Fruit fly (Drosophila melanogaster): ENCODE measurements around the gene Patj.
A peak's percentile ranks its signal among the peaks of the same experiment; 100 is the strongest.

Gene Patj

DNA sequence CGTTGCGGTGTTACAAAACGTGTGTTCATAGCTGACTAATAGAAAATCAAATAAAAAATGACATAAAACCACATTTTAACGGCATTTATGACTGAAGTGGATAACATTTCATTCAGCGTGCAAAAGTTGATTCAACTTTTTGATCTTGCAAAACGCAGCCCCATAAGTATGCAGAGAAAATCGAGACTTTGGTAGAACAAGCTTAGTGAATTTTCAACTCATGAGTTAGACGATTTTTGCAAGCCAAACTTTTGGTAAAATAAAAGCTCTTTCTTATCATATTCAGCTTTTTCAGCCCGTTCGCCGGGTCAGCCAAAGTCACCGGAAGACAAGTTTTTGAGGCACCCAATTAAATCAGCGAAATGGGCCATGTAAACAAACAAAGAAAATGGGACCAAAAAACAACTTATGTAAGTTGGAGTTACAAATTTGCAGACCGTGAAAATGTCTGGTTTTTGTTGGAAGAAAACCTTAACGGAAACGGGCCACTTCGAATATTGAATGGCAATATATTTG, 33.2 kb downstream of the Patj start, which contains the start of gene Cpr62Ba:
Gene Cpr62Ba (minus strand): TSS at position 31 of the 516 bp plus-strand sequence.
- TF ChIP-seq CG17806 (tag; optimal IDR thresholded peaks at IDR 0.05) (no peak), EcR (GFP tag; optimal IDR thresholded peaks at IDR 0.05) (peak; percentile 26)

DNA sequence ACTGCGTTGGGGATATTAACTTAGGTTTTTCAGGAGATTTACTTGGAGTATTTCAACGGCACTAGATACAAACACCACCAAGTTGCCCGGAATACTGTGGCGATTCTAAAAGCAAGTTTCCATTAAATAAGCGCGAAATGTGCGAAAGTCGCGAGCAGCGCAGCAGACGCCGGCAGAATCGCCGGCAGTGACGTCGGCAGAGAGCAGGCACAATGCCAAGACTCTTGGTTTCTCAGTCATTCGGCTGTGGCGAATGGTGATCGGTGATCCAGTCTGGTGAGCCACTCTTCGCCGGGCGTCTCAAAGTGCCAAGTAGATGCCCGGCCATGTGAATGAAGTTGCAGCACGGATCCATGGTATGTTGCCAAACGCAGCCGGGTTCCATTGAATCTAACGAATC, 36.5 kb downstream of the Patj start, which contains the start of gene Cpr62Bb:
Gene Cpr62Bb (minus strand): TSS at position 101 of the 400 bp plus-strand sequence.
- TF ChIP-seq CG8301 (tag; optimal IDR thresholded peaks at IDR 0.05), result no peak
- no peak for TF ChIP-seq CG12605 (GFP tag; IDR thresholded peaks at IDR 0.05)
- TF ChIP-seq CG34367 (tag; optimal IDR thresholded peaks at IDR 0.05), result no peak
- TF ChIP-seq CG17806 (tag; optimal IDR thresholded peaks at IDR 0.05), result no peak
- no peak for TF ChIP-seq Pif1A (GFP tag; optimal IDR thresholded peaks at IDR 0.05)
- TF ChIP-seq CG32121 (GFP tag; IDR thresholded peaks at IDR 0.05), result no peak
- no peak for TF ChIP-seq CG14655 (GFP tag; optimal IDR thresholded peaks at IDR 0.05)
- TF ChIP-seq CG15710 (tag; optimal IDR thresholded peaks at IDR 0.05), result no peak
- no peak for TF ChIP-seq CG10348 (GFP tag; IDR thresholded peaks at IDR 0.05)
- TF ChIP-seq fd96Ca (GFP tag; IDR thresholded peaks at IDR 0.05), result no peak
- no peak for TF ChIP-seq D1 (tag; optimal IDR thresholded peaks at IDR 0.05)
- no peak for TF ChIP-seq Ets98B (GFP tag; IDR thresholded peaks at IDR 0.05)
- no peak for TF ChIP-seq EcR (GFP tag; optimal IDR thresholded peaks at IDR 0.05)
- TF ChIP-seq CG13204 (GFP tag; optimal IDR thresholded peaks at IDR 0.05), result no peak
- no peak for TF ChIP-seq gl (tag; optimal IDR thresholded peaks at IDR 0.05)
- TF ChIP-seq Pif1B (GFP tag; optimal IDR thresholded peaks at IDR 0.05), result no peak
- TF ChIP-seq rn (GFP tag; IDR thresholded peaks at IDR 0.05), result no peak
- TF ChIP-seq Snoo (tag; optimal IDR thresholded peaks at IDR 0.05), result no peak
- no peak for TF ChIP-seq CG4496 (GFP tag; IDR thresholded peaks at IDR 0.05)
- TF ChIP-seq CG8159 (tag; optimal IDR thresholded peaks at IDR 0.05), result no peak

dm6 chr3L:1841984-1842383, 43.4 kb downstream of the Patj start, which contains the start of gene Cpr62Bc:
Gene Cpr62Bc (minus strand): TSS chr3L:1842084.
- TF ChIP-seq CG15710 (tag; optimal IDR thresholded peaks at IDR 0.05) (no peak), CG32121 (GFP tag; IDR thresholded peaks at IDR 0.05) (no peak), Ets98B (GFP tag; IDR thresholded peaks at IDR 0.05) (no peak), gl (tag; optimal IDR thresholded peaks at IDR 0.05) (peak; percentile 12), rn (GFP tag; IDR thresholded peaks at IDR 0.05) (no peak)

- TF ChIP-seq CG9948 (tag; optimal IDR thresholded peaks at IDR 0.05) (no peak), CG34367 (tag; optimal IDR thresholded peaks at IDR 0.05) (no peak), CG12605 (GFP tag; IDR thresholded peaks at IDR 0.05) (peak; percentile 32; the same call in 1 of the 2 replicates), CG8159 (tag; optimal IDR thresholded peaks at IDR 0.05) (no peak), Ets98B (GFP tag; IDR thresholded peaks at IDR 0.05) (peak; percentile 88), CG15710 (tag; optimal IDR thresholded peaks at IDR 0.05) (no peak), CG32121 (GFP tag; IDR thresholded peaks at IDR 0.05) (peak; percentile 89), rn (GFP tag; IDR thresholded peaks at IDR 0.05) (peak; percentile 59; the same call in 1 of the 2 replicates), fd96Ca (GFP tag; IDR thresholded peaks at IDR 0.05) (peak; percentile 86), CG4496 (GFP tag; IDR thresholded peaks at IDR 0.05) (peak; percentile 86), Snoo (tag; optimal IDR thresholded peaks at IDR 0.05) (no peak), CG14655 (GFP tag; optimal IDR thresholded peaks at IDR 0.05) (peak; percentile 47), D1 (tag; optimal IDR thresholded peaks at IDR 0.05) (no peak), Pif1B (GFP tag; optimal IDR thresholded peaks at IDR 0.05) (no peak), EcR (GFP tag; optimal IDR thresholded peaks at IDR 0.05) (no peak), Pif1A (GFP tag; optimal IDR thresholded peaks at IDR 0.05) (no peak), gl (tag; optimal IDR thresholded peaks at IDR 0.05) (no peak), CG10348 (GFP tag; IDR thresholded peaks at IDR 0.05) (0 out of 2 replicates have a peak, but pooled peaks have one; percentile 36), CG13204 (GFP tag; optimal IDR thresholded peaks at IDR 0.05) (no peak), CG17806 (tag; optimal IDR thresholded peaks at IDR 0.05) (no peak), CG8301 (tag; optimal IDR thresholded peaks at IDR 0.05) (peak; percentile 57)
Observed at dm6 chr3L:1844600-1844999, 46.0 kb downstream of the Patj start.

DNA sequence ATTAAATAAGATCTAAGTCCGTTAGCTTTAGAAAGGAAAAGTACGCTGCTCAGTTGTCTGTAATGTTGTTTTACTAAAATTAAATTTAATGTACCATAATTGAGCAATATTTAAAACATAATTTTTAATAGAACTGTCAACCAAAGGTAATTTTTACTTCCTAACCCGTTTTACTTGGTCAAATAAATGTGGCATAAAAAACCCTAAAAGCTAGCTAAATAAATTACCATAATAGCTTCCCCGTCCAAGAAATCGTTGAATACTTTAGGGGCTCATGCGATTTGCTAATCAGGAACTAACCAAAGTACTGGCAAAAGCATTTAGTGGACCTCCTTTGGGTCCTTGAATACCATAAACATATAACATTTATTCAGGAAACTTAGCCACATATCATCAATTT, 51.9 kb downstream of the Patj start:
- no peak for TF ChIP-seq CG10348 (GFP tag; IDR thresholded peaks at IDR 0.05)
- TF ChIP-seq Pif1B (GFP tag; optimal IDR thresholded peaks at IDR 0.05), result no peak
- TF ChIP-seq Snoo (tag; optimal IDR thresholded peaks at IDR 0.05), result no peak
- TF ChIP-seq CG12605 (GFP tag; IDR thresholded peaks at IDR 0.05), result no peak
- TF ChIP-seq CG32121 (GFP tag; IDR thresholded peaks at IDR 0.05), result no peak
- no peak for TF ChIP-seq Ets98B (GFP tag; IDR thresholded peaks at IDR 0.05)
- no peak for TF ChIP-seq CG9948 (tag; optimal IDR thresholded peaks at IDR 0.05)
- no peak for TF ChIP-seq fd96Ca (GFP tag; IDR thresholded peaks at IDR 0.05)
- TF ChIP-seq CG15710 (tag; optimal IDR thresholded peaks at IDR 0.05), result no peak
- no peak for TF ChIP-seq CG8159 (tag; optimal IDR thresholded peaks at IDR 0.05)
- no peak for TF ChIP-seq CG8301 (tag; optimal IDR thresholded peaks at IDR 0.05)
- TF ChIP-seq EcR (GFP tag; optimal IDR thresholded peaks at IDR 0.05), result no peak
- TF ChIP-seq CG17806 (tag; optimal IDR thresholded peaks at IDR 0.05), result no peak
- no peak for TF ChIP-seq rn (GFP tag; IDR thresholded peaks at IDR 0.05)
- TF ChIP-seq CG4496 (GFP tag; IDR thresholded peaks at IDR 0.05), result no peak
- no peak for TF ChIP-seq CG13204 (GFP tag; optimal IDR thresholded peaks at IDR 0.05)

Data from whole organism, pupa.